Fruit fly (Drosophila melanogaster) whole organism, embryonic: ENCODE data around the gene Jon99Fii.

ENCODE experiments used
- Bdp1 ChIP-seq: fragments of 200-800 bp; sonication (Bioruptor generic); optimal IDR thresholded peaks from 3 replicates; lab custom pipeline; 2016; ENCODE audit warnings: missing biosample characterization, missing genetic modification characterization
- CG10147 ChIP-seq: fragments of 200-800 bp; sonication (Bioruptor generic); optimal IDR thresholded peaks from 2 replicates; lab custom pipeline; 2019; ENCODE audit warnings: missing biosample characterization, mild to moderate bottlenecking, missing genetic modification characterization, moderate library complexity
- CG10209 ChIP-seq: fragments of 200-800 bp; sonication (Bioruptor generic); optimal IDR thresholded peaks from 3 replicates; lab custom pipeline; 2017; ENCODE audit warnings: missing biosample characterization, mild to moderate bottlenecking, missing genetic modification characterization, missing genetic modification reagents
- CG10366 ChIP-seq: fragments of 200-800 bp; sonication (Bioruptor generic); IDR thresholded peaks from 2 replicates; pipeline ENCODE4 v1.3.6; 2022; ENCODE audit warnings: missing biosample characterization, missing genetic modification characterization
- CG11085 ChIP-seq: fragments of 200-800 bp; sonication (Bioruptor generic); IDR thresholded peaks from 2 replicates; pipeline ENCODE4 v1.3.6; 2022; ENCODE audit warnings: missing biosample characterization, missing genetic modification characterization
- CG12942 ChIP-seq: fragments of 200-800 bp; sonication (Bioruptor generic); optimal IDR thresholded peaks from 3 replicates; lab custom pipeline; 2016; ENCODE audit warnings: missing biosample characterization, missing genetic modification characterization
- CG13775 ChIP-seq: fragments of 200-800 bp; sonication (Bioruptor generic); optimal IDR thresholded peaks from 3 replicates; lab custom pipeline; 2017; ENCODE audit warnings: missing biosample characterization, mild to moderate bottlenecking, missing genetic modification characterization
- CG14014 ChIP-seq: fragments of 200-800 bp; sonication (Bioruptor generic); IDR thresholded peaks from 2 replicates; pipeline ENCODE4 v1.3.6; 2022; ENCODE audit warnings: missing biosample characterization, missing genetic modification characterization
- CG15696 ChIP-seq: fragments of 200-800 bp; sonication (Bioruptor generic); optimal IDR thresholded peaks from 2 replicates; lab custom pipeline; 2019; ENCODE audit warnings: missing biosample characterization, mild to moderate bottlenecking, missing genetic modification characterization, moderate library complexity
- CG17568 ChIP-seq: fragments of 200-800 bp; sonication (Bioruptor generic); optimal IDR thresholded peaks from 2 replicates; lab custom pipeline; 2018; ENCODE audit warnings: missing biosample characterization, mild to moderate bottlenecking, missing genetic modification characterization, moderate library complexity
- CG1792 ChIP-seq: fragments of 200-800 bp; sonication (Bioruptor generic); optimal IDR thresholded peaks from 2 replicates; lab custom pipeline; 2016; ENCODE audit warnings: missing biosample characterization, missing genetic modification characterization
- CG18262 ChIP-seq: fragments of 200-800 bp; optimal IDR thresholded peaks from 3 replicates; lab custom pipeline; 2019; ENCODE audit warnings: missing biosample characterization, mild to moderate bottlenecking, missing genetic modification characterization, moderate library complexity
- CG1832 ChIP-seq: fragments of 200-800 bp; sonication (Bioruptor generic); optimal IDR thresholded peaks from 2 replicates; lab custom pipeline; 2017; ENCODE audit warnings: missing biosample characterization, mild to moderate bottlenecking, missing genetic modification characterization, inconsistent platforms
- CG2120 ChIP-seq: fragments of 200-800 bp; sonication (Bioruptor generic); optimal IDR thresholded peaks from 3 replicates; lab custom pipeline; 2016; ENCODE audit warnings: missing biosample characterization, missing genetic modification characterization
- CG3065 ChIP-seq: fragments of 200-800 bp; sonication (Bioruptor generic); optimal IDR thresholded peaks from 2 replicates; lab custom pipeline; 2016; ENCODE audit warnings: missing biosample characterization, missing genetic modification characterization
- CG5245 ChIP-seq: fragments of 200-800 bp; sonication (Bioruptor generic); optimal IDR thresholded peaks from 3 replicates; lab custom pipeline; 2016; ENCODE audit warnings: missing biosample characterization, missing genetic modification characterization
- CG7556 ChIP-seq: fragments of 200-800 bp; sonication (Bioruptor generic); optimal IDR thresholded peaks from 2 replicates; lab custom pipeline; 2017; ENCODE audit warnings: missing biosample characterization, mild to moderate bottlenecking, missing genetic modification characterization
- CG9797 ChIP-seq: fragments of 200-800 bp; sonication (Bioruptor generic); optimal IDR thresholded peaks from 3 replicates; lab custom pipeline; 2018; ENCODE audit warnings: missing biosample characterization, mild to moderate bottlenecking, missing genetic modification characterization
- Chrac-16 ChIP-seq: fragments of 200-800 bp; sonication (Bioruptor generic); optimal IDR thresholded peaks from 3 replicates; lab custom pipeline; 2016; ENCODE audit warnings: missing biosample characterization, missing genetic modification characterization
- CkIIα-i1 ChIP-seq: fragments of 200-800 bp; sonication (Bioruptor generic); IDR thresholded peaks from 2 replicates; pipeline ENCODE4 v1.3.6; 2022; ENCODE audit warnings: missing biosample characterization, missing genetic modification characterization
- Dfd ChIP-seq, 2 experiments: fragments of >200 bp; optimal IDR thresholded peaks; 2 replicates each; lab custom pipeline; 2017; ENCODE audit warnings: missing biosample characterization in 2 of 2, missing genetic modification characterization in 2 of 2
- Eip74EF ChIP-seq, 2 experiments: fragments of 200-800 bp in 1 of 2; fragments of >200 bp in 1 of 2; sonication (Bioruptor generic) in 1 of 2; optimal IDR thresholded peaks; 2 replicates each; lab custom pipeline; 2017 to 2019; ENCODE audit warnings: missing biosample characterization in 2 of 2, missing genetic modification characterization in 2 of 2, mild to moderate bottlenecking in 1 of 2, moderate library complexity in 1 of 2
- Elba2 ChIP-seq: fragments of 200-800 bp; sonication (Bioruptor generic); optimal IDR thresholded peaks from 3 replicates; lab custom pipeline; 2016; ENCODE audit warnings: missing biosample characterization, missing genetic modification characterization
- GATAe ChIP-seq: fragments of 200-800 bp; sonication (Bioruptor generic); conservative IDR thresholded peaks from 2 replicates; pipeline ENCODE4 v1.3.6; 2022; ENCODE audit warnings: missing biosample characterization, missing genetic modification characterization
- Hand ChIP-seq: fragments of 200-800 bp; sonication (Bioruptor generic); optimal IDR thresholded peaks from 2 replicates; lab custom pipeline; 2017; ENCODE audit warnings: mild to moderate bottlenecking, missing biosample characterization, missing genetic modification reagents, missing genetic modification characterization
- MTF-1 ChIP-seq: fragments of 200-800 bp; sonication (Bioruptor generic); optimal IDR thresholded peaks from 2 replicates; lab custom pipeline; 2018; ENCODE audit warnings: missing biosample characterization, mild to moderate bottlenecking, missing genetic modification characterization, borderline replicate concordance
- Meics ChIP-seq: fragments of 200-800 bp; sonication (Bioruptor generic); optimal IDR thresholded peaks from 2 replicates; lab custom pipeline; 2017; ENCODE audit warnings: missing biosample characterization, mild to moderate bottlenecking, missing genetic modification characterization
- Nf-YC ChIP-seq: fragments of 200-800 bp; optimal IDR thresholded peaks from 3 replicates; lab custom pipeline; 2019; ENCODE audit warnings: missing biosample characterization, mild to moderate bottlenecking, missing genetic modification characterization, moderate library complexity
- Ravus ChIP-seq: fragments of 200-800 bp; sonication (Bioruptor generic); IDR thresholded peaks from 2 replicates; pipeline ENCODE4 v1.3.6; 2022; ENCODE audit warnings: missing biosample characterization, missing genetic modification characterization
- Ssrp ChIP-seq: fragments of 200-800 bp; sonication (Bioruptor generic); optimal IDR thresholded peaks from 2 replicates; lab custom pipeline; 2018; ENCODE audit warnings: missing biosample characterization, mild to moderate bottlenecking, missing genetic modification characterization, moderate library complexity
- Xrp1 ChIP-seq: fragments of 200-800 bp; sonication (Bioruptor generic); IDR thresholded peaks from 2 replicates; pipeline ENCODE4 v1.3.6; 2022; ENCODE audit warnings: missing biosample characterization, missing genetic modification characterization
- ac ChIP-seq: fragments of 200-800 bp; sonication (Bioruptor generic); optimal IDR thresholded peaks from 3 replicates; lab custom pipeline; 2017; ENCODE audit warnings: missing biosample characterization, mild to moderate bottlenecking, missing genetic modification characterization
- caup ChIP-seq: fragments of 200-800 bp; sonication (Bioruptor generic); optimal IDR thresholded peaks from 3 replicates; lab custom pipeline; 2017; ENCODE audit warnings: missing biosample characterization, mild to moderate bottlenecking, missing genetic modification characterization, moderate library complexity; ENCODE audit not compliant: severe bottlenecking
- crp ChIP-seq, 2 experiments: fragments of 200-800 bp; sonication (Bioruptor generic); optimal IDR thresholded peaks; 2 replicates in 1 of 2; 3 replicates in 1 of 2; lab custom pipeline; 2017; ENCODE audit warnings: missing biosample characterization in 2 of 2, missing genetic modification characterization in 2 of 2, mild to moderate bottlenecking in 1 of 2, moderate library complexity in 1 of 2
- dati ChIP-seq: fragments of 200-800 bp; sonication (Bioruptor generic); IDR thresholded peaks from 2 replicates; pipeline ENCODE4 v1.3.6; 2022; ENCODE audit warnings: missing biosample characterization, missing genetic modification characterization
- emc ChIP-seq: fragments of 200-800 bp; sonication (Bioruptor generic); optimal IDR thresholded peaks from 2 replicates; lab custom pipeline; 2016; ENCODE audit warnings: missing biosample characterization, missing genetic modification characterization
- fd96Cb ChIP-seq: fragments of 200-800 bp; sonication (Bioruptor generic); optimal IDR thresholded peaks from 2 replicates; lab custom pipeline; 2018; ENCODE audit warnings: missing biosample characterization, mild to moderate bottlenecking, missing genetic modification characterization, moderate library complexity
- ham ChIP-seq: fragments of 200-800 bp; sonication (Bioruptor generic); IDR thresholded peaks from 2 replicates; pipeline ENCODE4 v1.3.6; 2022; ENCODE audit warnings: missing biosample characterization, missing genetic modification characterization
- ken ChIP-seq: fragments of 200-800 bp; sonication (Bioruptor generic); IDR thresholded peaks from 3 replicates; pipeline ENCODE4 v1.3.6; 2022; ENCODE audit warnings: missing biosample characterization, missing genetic modification characterization
- mld ChIP-seq: fragments of 200-800 bp; sonication (Bioruptor generic); IDR thresholded peaks from 3 replicates; pipeline ENCODE4 v1.3.6; 2022; ENCODE audit warnings: missing biosample characterization, missing genetic modification characterization; ENCODE audit not compliant: partially characterized antibody
- nerfin-2 ChIP-seq: fragments of 200-800 bp; sonication (Bioruptor generic); IDR thresholded peaks from 2 replicates; pipeline ENCODE4 v1.3.6; 2022; ENCODE audit warnings: missing biosample characterization, missing genetic modification characterization; ENCODE audit not compliant: partially characterized antibody
- salm ChIP-seq: fragments of 200-800 bp; sonication (Bioruptor generic); optimal IDR thresholded peaks from 2 replicates; lab custom pipeline; 2018; ENCODE audit warnings: missing biosample characterization, mild to moderate bottlenecking, missing genetic modification characterization
- sens ChIP-seq: fragments of 200-800 bp; sonication (Bioruptor generic); peaks from one replicate; lab custom pipeline; 2016; ENCODE audit warnings: missing biosample characterization, missing genetic modification characterization
- seq ChIP-seq: fragments of 200-800 bp; sonication (Bioruptor generic); IDR thresholded peaks from 2 replicates; pipeline ENCODE4 v1.3.6; 2022; ENCODE audit warnings: missing biosample characterization, missing genetic modification characterization
- sna ChIP-seq: fragments of 200-800 bp; sonication (Bioruptor generic); IDR thresholded peaks from 2 replicates; pipeline ENCODE4 v1.3.6; 2022; ENCODE audit warnings: missing biosample characterization, missing genetic modification characterization; ENCODE audit not compliant: partially characterized antibody
- sob ChIP-seq: fragments of 200-800 bp; sonication (Bioruptor generic); IDR thresholded peaks from 2 replicates; pipeline ENCODE4 v1.3.6; 2022; ENCODE audit warnings: missing biosample characterization, missing genetic modification characterization
- sr ChIP-seq: fragments of 200-800 bp; sonication (Bioruptor generic); IDR thresholded peaks from 3 replicates; pipeline ENCODE4 v1.3.6; 2022; ENCODE audit warnings: missing biosample characterization, missing genetic modification characterization
- tll ChIP-seq, 2 experiments: fragments of 200-800 bp in 1 of 2; fragments of >200 bp in 1 of 2; sonication (Bioruptor generic) in 1 of 2; optimal IDR thresholded peaks; 2 replicates each; lab custom pipeline; 2017 to 2019; ENCODE audit warnings: missing biosample characterization in 2 of 2, missing genetic modification characterization in 2 of 2, mild to moderate bottlenecking in 1 of 2, moderate library complexity in 1 of 2
- z ChIP-seq: fragments of 200-800 bp; sonication (Bioruptor generic); IDR thresholded peaks from 3 replicates; pipeline ENCODE4 v1.3.6; 2022; ENCODE audit warnings: missing biosample characterization, missing genetic modification characterization

Jon99Fii gene

dm6 chr3R:30459066-30459935, 28.4 kb downstream of the Jon99Fii start, which contains the start of the genes CG2224 and CDase (continued):
- no peak for TF ChIP-seq Eip74EF (GFP tag; optimal IDR thresholded peaks at IDR 0.05; lab: Kevin White, UChicago)
- peak; percentile 79 for TF ChIP-seq mld (GFP tag; lab: Robert Waterston, UW)
- no peak for TF ChIP-seq ken (GFP tag; lab: Robert Waterston, UW)
- peak; percentile 87 for TF ChIP-seq nerfin-2 (GFP tag; lab: Robert Waterston, UW)
- no peak for TF ChIP-seq Ravus (GFP tag; lab: Robert Waterston, UW)
- no peak for TF ChIP-seq CG1832 (GFP tag; lab: Kevin White, UChicago)
- TF ChIP-seq CG10366 (GFP tag; lab: Robert Waterston, UW), result no peak
- TF ChIP-seq CG5245 (GFP tag; lab: Kevin White, UChicago), result no peak
- TF ChIP-seq dati (GFP tag; lab: Robert Waterston, UW), result no peak
- no peak for TF ChIP-seq CG3065
- no peak for TF ChIP-seq seq (GFP tag; lab: Robert Waterston, UW)
- no peak for TF ChIP-seq Bdp1 (GFP tag; lab: Kevin White, UChicago)
- TF ChIP-seq emc (GFP tag; lab: Kevin White, UChicago), result no peak
- TF ChIP-seq Meics (GFP tag; lab: Kevin White, UChicago), result no peak
- no peak for TF ChIP-seq CG10209
- no peak for TF ChIP-seq CG7556 (GFP tag; lab: Kevin White, UChicago)
- TF ChIP-seq fd96Cb (tag; lab: Kevin White, UChicago), result no peak
- no peak for TF ChIP-seq Ssrp
- no peak for TF ChIP-seq CG18262 (tag; lab: Kevin White, UChicago)
- no peak for TF ChIP-seq Nf-YC (tag; lab: Kevin White, UChicago)
- no peak for TF ChIP-seq CG2120 (GFP tag; lab: Kevin White, UChicago)
- TF ChIP-seq CG11085 (GFP tag; lab: Robert Waterston, UW), result no peak
- no peak for TF ChIP-seq CG9797 (GFP tag; lab: Kevin White, UChicago)
- TF ChIP-seq CG12942 (GFP tag; lab: Kevin White, UChicago), result no peak
- peak; percentile 55 for TF ChIP-seq sens (GFP tag; lab: Kevin White, UChicago)
- TF ChIP-seq CG14014, result no peak
- no peak for TF ChIP-seq Hand (GFP tag; lab: Kevin White, UChicago)
- no peak for TF ChIP-seq CG1792 (GFP tag; lab: Kevin White, UChicago)
- TF ChIP-seq GATAe (GFP tag; lab: Robert Waterston, UW), result no peak
- no peak for TF ChIP-seq CG15696 (tag; lab: Kevin White, UChicago)
- no peak for TF ChIP-seq ham (GFP tag; lab: Robert Waterston, UW)
- TF ChIP-seq Chrac-16 (GFP tag; lab: Kevin White, UChicago), result no peak
- no peak for TF ChIP-seq MTF-1 (GFP tag; lab: Kevin White, UChicago)
- TF ChIP-seq caup (GFP tag; lab: Kevin White, UChicago), result no peak
- TF ChIP-seq z (GFP tag; lab: Robert Waterston, UW), result no peak
- TF ChIP-seq CG10147 (GFP tag; lab: Kevin White, UChicago), result no peak
- TF ChIP-seq CG17568 (GFP tag; lab: Kevin White, UChicago), result no peak
- peak; percentile 95 for TF ChIP-seq sna (GFP tag; lab: Robert Waterston, UW)
- TF ChIP-seq crp (GFP tag; optimal IDR thresholded peaks at IDR 0.05; lab: Kevin White, UChicago), result peak; percentile 89 to 99
- no peak for TF ChIP-seq tll (GFP tag; optimal IDR thresholded peaks at IDR 0.05; lab: Kevin White, UChicago)
- TF ChIP-seq salm (tag; lab: Kevin White, UChicago), result no peak
- TF ChIP-seq Dfd (GFP tag; optimal IDR thresholded peaks at IDR 0.05; lab: Kevin White, UChicago), result no peak
- TF ChIP-seq CkIIα-i1 (GFP tag; lab: Robert Waterston, UW), result no peak
- peak; percentile 77; the same call in 2 of the 3 replicates for TF ChIP-seq sr (GFP tag; lab: Robert Waterston, UW)
- no peak for TF ChIP-seq Xrp1 (GFP tag; lab: Robert Waterston, UW)
- no peak for TF ChIP-seq ac (GFP tag; lab: Kevin White, UChicago)
- no peak for TF ChIP-seq sob (GFP tag; lab: Robert Waterston, UW)
- no peak for TF ChIP-seq CG13775 (GFP tag; lab: Kevin White, UChicago)
- TF ChIP-seq Elba2 (GFP tag; lab: Kevin White, UChicago), result no peak
